Worm (Caenorhabditis elegans) whole organism, young adult: ENCODE measurements around the gene K01D12.15.
A peak's percentile ranks its signal among the peaks of the same experiment; 100 is the strongest.

ENCODE experiments used
- B0261.1 ChIP-seq: sonication (generic microtip); optimal IDR thresholded peaks from 2 replicates; lab custom pipeline; 2016; ENCODE audit warnings: mild to moderate bottlenecking, missing genetic modification characterization, moderate library complexity, missing compliant biosample characterization
- F23B12.7 ChIP-seq: sonication (generic microtip); optimal IDR thresholded peaks from 2 replicates; lab custom pipeline; 2017; ENCODE audit warnings: missing genetic modification characterization, mild to moderate bottlenecking, missing compliant biosample characterization, antibody characterized with exemption, moderate library complexity; ENCODE audit not compliant: insufficient read depth
- F49E8.2 ChIP-seq: sonication (generic microtip); optimal IDR thresholded peaks from 3 replicates; lab custom pipeline; 2017; ENCODE audit warnings: missing genetic modification characterization, mild to moderate bottlenecking, missing compliant biosample characterization, antibody characterized with exemption, moderate library complexity; ENCODE audit not compliant: insufficient read depth
- F52B5.7 ChIP-seq: sonication (generic microtip); optimal IDR thresholded peaks from 2 replicates; lab custom pipeline; 2016; ENCODE audit warnings: mild to moderate bottlenecking, missing genetic modification characterization, missing compliant biosample characterization
- F55B11.4 ChIP-seq: sonication (generic microtip); optimal IDR thresholded peaks from 2 replicates; lab custom pipeline; 2016; ENCODE audit warnings: missing compliant biosample characterization, missing genetic modification characterization, borderline replicate concordance; ENCODE audit not compliant: insufficient read depth
- F57A8.1 ChIP-seq: fragments of 200-800 bp; sonication (Bioruptor generic); optimal IDR thresholded peaks from 2 replicates; lab custom pipeline; 2018; ENCODE audit warnings: mild to moderate bottlenecking, missing genetic modification characterization, moderate library complexity, missing compliant biosample characterization
- T26A5.8 ChIP-seq: sonication (generic microtip); optimal IDR thresholded peaks from 2 replicates; lab custom pipeline; 2016; ENCODE audit warnings: missing genetic modification characterization, missing compliant biosample characterization
- Y56A3A.18 ChIP-seq: fragments of 200-800 bp; sonication (Bioruptor generic); IDR thresholded peaks from 2 replicates; pipeline ENCODE4 v1.3.6; 2022; ENCODE audit warnings: missing genetic modification reagents, missing genetic modification characterization, missing compliant biosample characterization
- Y79H2A.3 ChIP-seq: fragments of 200-800 bp; sonication (Bioruptor generic); conservative IDR thresholded peaks from 2 replicates; pipeline ENCODE4 v1.3.6; 2022; ENCODE audit warnings: missing genetic modification reagents, missing genetic modification characterization, missing compliant biosample characterization
- atf-7 ChIP-seq: sonication (generic microtip); optimal IDR thresholded peaks from 2 replicates; lab custom pipeline; 2017; ENCODE audit warnings: mild to moderate bottlenecking, missing genetic modification characterization, missing compliant biosample characterization
- attf-3 ChIP-seq: fragments of 200-800 bp; sonication (Bioruptor generic); conservative IDR thresholded peaks from 2 replicates; pipeline ENCODE4 v1.3.6; 2022; ENCODE audit warnings: missing genetic modification reagents, missing genetic modification characterization, missing compliant biosample characterization
- ccch-3 ChIP-seq: fragments of 200-800 bp; sonication (Bioruptor generic); optimal IDR thresholded peaks from 2 replicates; lab custom pipeline; 2018; ENCODE audit warnings: mild to moderate bottlenecking, missing genetic modification characterization, missing compliant biosample characterization
- cebp-1 ChIP-seq, 2 experiments: fragments of 200-800 bp in 1 of 2; sonication (Bioruptor generic) in 1 of 2; sonication (generic microtip) in 1 of 2; IDR thresholded peaks in 1 of 2; optimal IDR thresholded peaks in 1 of 2; 2 replicates each; pipeline versions ENCODE4 v1.3.6 to Lab custom; 2017 to 2022; ENCODE audit warnings: missing compliant biosample characterization in 2 of 2, missing genetic modification characterization in 2 of 2, mild to moderate bottlenecking in 1 of 2, missing genetic modification reagents in 1 of 2, moderate library complexity in 1 of 2
- ceh-27 ChIP-seq: fragments of 200-800 bp; sonication (Bioruptor generic); optimal IDR thresholded peaks from 2 replicates; lab custom pipeline; 2018; ENCODE audit warnings: mild to moderate bottlenecking, missing genetic modification characterization, moderate library complexity, missing compliant biosample characterization
- ceh-91 ChIP-seq: fragments of 200-800 bp; sonication (Bioruptor generic); IDR thresholded peaks from 2 replicates; pipeline ENCODE4 v1.3.6; 2022; ENCODE audit warnings: missing genetic modification reagents, missing genetic modification characterization, missing compliant biosample characterization
- die-1 ChIP-seq: sonication (generic microtip); optimal IDR thresholded peaks from 2 replicates; lab custom pipeline; 2016; ENCODE audit warnings: missing genotype, mild to moderate bottlenecking, missing genetic modification characterization, missing compliant biosample characterization
- efl-1 ChIP-seq: fragments of 150-350 bp; optimal IDR thresholded peaks from 2 replicates; lab custom pipeline; 2014; ENCODE audit warnings: missing biosample characterization, missing genetic modification reagents, missing genetic modification characterization
- egrh-3 ChIP-seq: fragments of 200-800 bp; sonication (Bioruptor generic); IDR thresholded peaks from 2 replicates; pipeline ENCODE4 v1.3.6; 2022; ENCODE audit warnings: missing genetic modification reagents, missing genetic modification characterization, missing compliant biosample characterization
- ekl-4 ChIP-seq: fragments of 200-800 bp; sonication (Bioruptor generic); IDR thresholded peaks from 2 replicates; pipeline ENCODE4 v1.3.6; 2022; ENCODE audit warnings: missing genetic modification reagents, missing genetic modification characterization, missing compliant biosample characterization
- gei-17 ChIP-seq: fragments of 200-800 bp; sonication (Bioruptor generic); optimal IDR thresholded peaks from 2 replicates; lab custom pipeline; 2018; ENCODE audit warnings: mild to moderate bottlenecking, missing genetic modification characterization, missing compliant biosample characterization
- hmg-1.2 ChIP-seq: fragments of 200-800 bp; sonication (Bioruptor generic); IDR thresholded peaks from 2 replicates; pipeline ENCODE4 v1.3.6; 2022; ENCODE audit warnings: missing genetic modification reagents, missing genetic modification characterization, missing compliant biosample characterization
- hmg-20 ChIP-seq: fragments of 200-800 bp; sonication (Bioruptor generic); IDR thresholded peaks from 2 replicates; pipeline ENCODE4 v1.3.6; 2022; ENCODE audit warnings: missing genetic modification reagents, missing genetic modification characterization, missing compliant biosample characterization
- lag-1 ChIP-seq: fragments of 200-800 bp; sonication (Bioruptor generic); IDR thresholded peaks from 2 replicates; pipeline ENCODE4 v1.3.6; 2022; ENCODE audit warnings: missing genetic modification reagents, missing genetic modification characterization, missing compliant biosample characterization
- lir-1 ChIP-seq: fragments of 200-800 bp; sonication (Bioruptor generic); conservative IDR thresholded peaks from 2 replicates; pipeline ENCODE4 v1.3.6; 2022; ENCODE audit warnings: missing genetic modification reagents, missing genetic modification characterization, missing compliant biosample characterization
- madf-6 ChIP-seq: fragments of 200-800 bp; sonication (Bioruptor generic); IDR thresholded peaks from 2 replicates; pipeline ENCODE4 v1.3.6; 2022; ENCODE audit warnings: missing genetic modification reagents, missing genetic modification characterization, missing compliant biosample characterization
- madf-8 ChIP-seq: fragments of 200-800 bp; sonication (Bioruptor generic); conservative IDR thresholded peaks from 2 replicates; pipeline ENCODE4 v1.3.6; 2022; ENCODE audit warnings: missing genetic modification reagents, missing genetic modification characterization, missing compliant biosample characterization
- mxl-1 ChIP-seq: sonication (generic microtip); optimal IDR thresholded peaks from 2 replicates; lab custom pipeline; 2016; ENCODE audit warnings: missing genetic modification characterization, missing compliant biosample characterization
- pha-4 ChIP-seq: fragments of 150-350 bp; sonication (generic microtip); optimal IDR thresholded peaks from 2 replicates; lab custom pipeline; 2014; ENCODE audit warnings: missing biosample characterization, missing genetic modification reagents, missing genetic modification characterization
- rcor-1 ChIP-seq: fragments of 200-800 bp; sonication (Bioruptor generic); IDR thresholded peaks from 2 replicates; pipeline ENCODE4 v1.3.6; 2022; ENCODE audit warnings: missing genetic modification reagents, missing genetic modification characterization, missing compliant biosample characterization
- rpc-1 ChIP-seq, 2 experiments: fragments of 150-350 bp in 1 of 2; sonication (generic microtip) in 1 of 2; optimal IDR thresholded peaks; 2 replicates each; lab custom pipeline; 2014 to 2018; ENCODE audit warnings: missing biosample characterization in 1 of 2, missing genetic modification characterization in 1 of 2, missing genetic modification reagents in 1 of 2, missing genotype in 1 of 2
- sdz-38 ChIP-seq: sonication (generic microtip); optimal IDR thresholded peaks from 2 replicates; lab custom pipeline; 2016; ENCODE audit warnings: missing genotype, missing genetic modification characterization, missing compliant biosample characterization
- sea-2 ChIP-seq: fragments of 200-800 bp; sonication (Bioruptor generic); IDR thresholded peaks from 2 replicates; pipeline ENCODE4 v1.3.6; 2022; ENCODE audit warnings: missing genetic modification characterization, missing compliant biosample characterization
- tbx-9 ChIP-seq: sonication (generic microtip); optimal IDR thresholded peaks from 2 replicates; lab custom pipeline; 2016; ENCODE audit warnings: borderline replicate concordance, missing genetic modification characterization, inconsistent platforms, missing compliant biosample characterization
- xnd-1 ChIP-seq: sonication (generic microtip); optimal IDR thresholded peaks from 2 replicates; lab custom pipeline; 2016; ENCODE audit warnings: missing genotype, missing genetic modification reagents, missing genetic modification characterization, missing compliant biosample characterization
- zim-3 ChIP-seq: sonication (generic microtip); optimal IDR thresholded peaks from 2 replicates; lab custom pipeline; 2017; ENCODE audit warnings: mild to moderate bottlenecking, missing genetic modification characterization, moderate library complexity, missing compliant biosample characterization

Gene K01D12.15

DNA sequence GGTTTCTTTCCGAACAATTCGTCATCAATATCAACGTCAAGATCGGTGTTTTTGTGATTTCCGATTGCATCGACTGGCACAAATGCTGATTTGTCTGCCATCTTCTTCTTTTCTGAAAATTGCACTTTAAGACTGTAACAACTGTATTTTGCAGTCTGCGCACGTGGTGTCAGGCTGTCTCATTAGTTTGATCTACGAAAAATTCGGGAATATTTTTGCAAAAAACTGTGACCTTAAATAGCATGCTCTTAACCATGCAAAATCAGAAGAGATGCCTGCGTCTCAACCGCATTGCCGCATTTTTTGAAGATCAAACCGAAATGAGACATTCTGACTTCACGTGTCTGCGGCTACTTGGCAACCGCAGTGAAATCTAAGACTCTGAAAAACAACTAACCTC is 15.1 kb downstream of the K01D12.15 start, which contains the start of gene K01D12.7:
K01D12.7 (minus strand) TSS at position 101 of the 400 bp plus-strand sequence.
- 0 out of 2 replicates have a peak, but pooled peaks have one; percentile 31 for TF ChIP-seq attf-3
- TF ChIP-seq B0261.1 (tag; lab: Kevin White, UChicago): no peak
- TF ChIP-seq efl-1 (GFP tag; lab: Kevin White, UChicago): peak; percentile 22
- TF ChIP-seq F55B11.4: no peak
- 0 out of 2 replicates have a peak, but pooled peaks have one; percentile 7 for TF ChIP-seq madf-8 (GFP tag; lab: Robert Waterston, UW)
- TF ChIP-seq madf-6: peak; percentile 80

DNA sequence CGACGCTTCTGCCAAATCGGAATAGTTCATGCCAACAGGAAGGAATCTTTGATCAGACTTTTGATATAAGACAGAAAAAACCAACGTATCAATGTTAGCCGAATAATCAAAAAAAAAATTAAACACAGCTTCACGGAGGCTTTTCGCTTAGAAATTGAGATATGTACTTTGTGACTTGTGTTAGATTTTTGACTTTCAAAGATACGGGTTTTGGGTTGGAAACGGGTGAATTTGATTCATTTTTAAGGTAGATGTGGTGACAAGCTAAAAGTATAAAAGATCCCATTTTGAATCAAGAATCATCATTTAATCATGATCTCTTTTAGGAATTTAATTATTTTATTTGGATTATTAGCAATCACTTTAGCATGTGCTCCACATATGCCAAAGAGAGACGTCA is 16.1 kb downstream of the K01D12.15 start, which contains the start of gene K01D12.8:
K01D12.8 (plus strand) TSS at position 301 of the 400 bp plus-strand sequence.
- no peak for TF ChIP-seq ccch-3 (GFP tag; lab: Kevin White, UChicago)
- no peak for TF ChIP-seq atf-7
- TF ChIP-seq hmg-20 (GFP tag; lab: Robert Waterston, UW): no peak
- no peak for TF ChIP-seq hmg-1.2 (GFP tag; lab: Robert Waterston, UW)
- no peak for TF ChIP-seq pha-4
- no peak for TF ChIP-seq ceh-27 (GFP tag; lab: Kevin White, UChicago)
- no peak for TF ChIP-seq F23B12.7 (tag; lab: Kevin White, UChicago)
- TF ChIP-seq F52B5.7 (tag; lab: Kevin White, UChicago): no peak
- no peak for TF ChIP-seq rpc-1 (optimal IDR thresholded peaks at IDR 0.05; lab: Kevin White, UChicago)
- no peak for TF ChIP-seq rpc-1 (tag; optimal IDR thresholded peaks at IDR 0.05; lab: Kevin White, UChicago)
- TF ChIP-seq zim-3 (tag; lab: Kevin White, UChicago): no peak
- TF ChIP-seq tbx-9 (tag; lab: Kevin White, UChicago): no peak
- no peak for TF ChIP-seq sea-2

DNA sequence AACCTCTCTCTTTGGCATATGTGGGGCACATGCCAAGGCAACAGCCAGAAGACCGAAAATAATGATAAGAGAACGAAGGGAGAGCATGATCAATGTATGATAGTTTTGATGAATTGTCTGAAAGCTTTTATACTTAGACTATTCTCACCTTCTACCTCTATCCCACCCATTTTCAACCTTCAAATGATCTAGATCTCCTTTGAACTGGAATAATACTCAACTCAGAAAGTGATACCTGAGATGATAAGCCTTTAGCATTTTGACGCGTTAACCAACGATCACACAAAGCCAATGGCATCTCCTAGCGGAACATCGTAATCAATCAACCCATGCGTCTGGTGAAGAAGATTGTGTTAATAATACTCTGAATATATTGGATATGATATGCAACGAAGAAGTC is 18.3 kb downstream of the K01D12.15 start, which contains the start of gene K01D12.9:
K01D12.9 (minus strand) TSS at position 101 of the 400 bp plus-strand sequence.
- TF ChIP-seq xnd-1 (tag; lab: Kevin White, UChicago) (no peak), sdz-38 (tag; lab: Kevin White, UChicago) (no peak), rcor-1 (GFP tag; lab: Robert Waterston, UW) (no peak), F49E8.2 (no peak)

DNA sequence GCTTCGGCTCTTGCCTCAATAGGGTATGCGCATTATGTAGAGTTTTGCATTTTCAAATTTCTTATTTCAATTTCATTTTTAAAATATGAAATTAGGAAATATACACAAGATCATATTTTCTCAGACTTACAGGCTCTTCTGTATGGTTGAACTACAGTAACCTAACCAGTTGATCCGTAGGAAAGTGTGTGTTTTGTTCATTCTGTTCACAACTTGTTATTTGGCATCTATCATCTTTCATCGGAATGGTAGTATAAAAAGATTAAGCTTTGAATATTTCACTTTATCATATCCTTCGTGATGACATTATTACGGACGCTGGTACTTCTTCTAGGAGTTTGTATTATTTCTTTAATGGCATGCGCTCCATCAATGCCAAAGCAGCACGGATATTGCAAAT is 19.7 kb downstream of the K01D12.15 start, which contains the start of gene K01D12.10:
K01D12.10 (plus strand) TSS at position 301 of the 400 bp plus-strand sequence.
- no peak for TF ChIP-seq Y56A3A.18 (GFP tag; lab: Robert Waterston, UW)
- no peak for TF ChIP-seq ekl-4
- no peak for TF ChIP-seq ceh-91
- no peak for TF ChIP-seq T26A5.8
- TF ChIP-seq F57A8.1: no peak
- no peak for TF ChIP-seq lag-1
- TF ChIP-seq die-1 (tag; lab: Kevin White, UChicago): no peak
- no peak for TF ChIP-seq cebp-1 (GFP tag; IDR thresholded peaks at IDR 0.05; lab: Robert Waterston, UW)
- TF ChIP-seq cebp-1 (tag; optimal IDR thresholded peaks at IDR 0.05; lab: Kevin White, UChicago): no peak
- no peak for TF ChIP-seq lir-1 (GFP tag; lab: Robert Waterston, UW)
- TF ChIP-seq, all 124 proteins: peak for 0

DNA sequence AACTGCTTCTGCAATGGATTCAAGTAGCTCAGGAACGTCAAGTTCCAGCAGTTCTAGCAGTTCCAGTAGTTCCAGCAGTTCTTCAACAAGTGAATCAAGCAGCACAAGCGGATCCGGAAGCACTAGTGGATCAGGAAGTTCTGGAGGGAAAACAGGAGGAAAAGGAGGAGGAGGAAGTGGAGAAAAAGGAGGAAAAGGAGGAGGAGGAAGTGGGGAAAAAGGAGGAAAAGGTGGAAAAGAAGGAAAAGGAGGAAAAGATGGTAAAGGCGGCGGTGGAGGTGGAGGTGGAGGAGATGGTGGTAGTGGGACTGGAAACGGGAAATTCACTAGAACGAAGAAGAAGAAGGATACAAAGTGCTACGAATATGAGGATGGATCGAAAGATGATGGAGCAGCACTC is 20.3 kb downstream of the K01D12.15 start:
- TF ChIP-seq Y79H2A.3 (GFP tag; lab: Robert Waterston, UW) (no peak), egrh-3 (peak; percentile 49), mxl-1 (tag; lab: Kevin White, UChicago) (no peak), gei-17 (peak; percentile 20)
- TF ChIP-seq, all 124 proteins: peak for 2
